Fruit fly (Drosophila melanogaster): Measurements from ENCODE around the gene Spn28Dc.

Spn28Dc gene

dm6 chr2L:7993984-7994854, 12.8 kb downstream of the Spn28Dc start, which contains the start of gene pes:
Gene pes (minus strand): TSS chr2L:7994184.
- peak; percentile 89 for TF ChIP-seq CG6792 (GFP tag; optimal IDR thresholded peaks at IDR 0.05)
- TF ChIP-seq CG16779 (tag; optimal IDR thresholded peaks at IDR 0.05), result peak; percentile 81
- TF ChIP-seq Eip78C (GFP tag), result peak; percentile 99
- TF ChIP-seq Smox (GFP tag; optimal IDR thresholded peaks at IDR 0.05), result peak; percentile 31
- peak; percentile 84 for TF ChIP-seq fd85E (GFP tag; optimal IDR thresholded peaks at IDR 0.05)
- peak; percentile 22 for TF ChIP-seq Hr39 (GFP tag; optimal IDR thresholded peaks at IDR 0.05)
- peak; percentile 91 for TF ChIP-seq Sox14 (GFP tag; optimal IDR thresholded peaks at IDR 0.05)
- peak; percentile 89 for TF ChIP-seq CG11762 (GFP tag; optimal IDR thresholded peaks at IDR 0.05; ENCODE audit: insufficient read depth)
- TF ChIP-seq lz (GFP tag; optimal IDR thresholded peaks at IDR 0.05), result peak; percentile 29
- TF ChIP-seq CG7368 (GFP tag; optimal IDR thresholded peaks at IDR 0.05), result peak; percentile 86
- peak in 1 of 2 experiments; percentile 71 for TF ChIP-seq salr (GFP tag; optimal IDR thresholded peaks at IDR 0.05)
- TF ChIP-seq CG3919 (GFP tag; optimal IDR thresholded peaks at IDR 0.05), result peak; percentile 94
- TF ChIP-seq dac (GFP tag; optimal IDR thresholded peaks at IDR 0.05), result peak; percentile 34
- peak; percentile 10 for TF ChIP-seq OdsH (GFP tag; optimal IDR thresholded peaks at IDR 0.05)
- peak; percentile 53 for TF ChIP-seq vri (GFP tag; optimal IDR thresholded peaks at IDR 0.05)
- peak; percentile 98 for TF ChIP-seq svp (GFP tag)
- peak; percentile 51 for TF ChIP-seq CG10631 (GFP tag; optimal IDR thresholded peaks at IDR 0.05)
- peak; percentile 91 for TF ChIP-seq CG6276 (GFP tag; optimal IDR thresholded peaks at IDR 0.05)
- TF ChIP-seq CG8119 (GFP tag; IDR thresholded peaks at IDR 0.05), result no peak
- TF ChIP-seq Lpt (GFP tag; optimal IDR thresholded peaks at IDR 0.05), result peak; percentile 82
- peak; percentile 93 for TF ChIP-seq acj6 (GFP tag; optimal IDR thresholded peaks at IDR 0.05)
- TF ChIP-seq pdm3 (GFP tag; optimal IDR thresholded peaks at IDR 0.05), result peak; percentile 10
- peak; percentile 94 for TF ChIP-seq CG6808 (GFP tag; optimal IDR thresholded peaks at IDR 0.05)
- peak; percentile 89 for TF ChIP-seq eg (GFP tag; IDR thresholded peaks at IDR 0.05)
- TF ChIP-seq Met (GFP tag; optimal IDR thresholded peaks at IDR 0.05), result peak; percentile 95
- TF ChIP-seq Gug (GFP tag; IDR thresholded peaks at IDR 0.05), result peak; percentile 92
- peak; percentile 93 for TF ChIP-seq Eip93F (GFP tag; optimal IDR thresholded peaks at IDR 0.05)
- no peak for TF ChIP-seq Sox15 (GFP tag; optimal IDR thresholded peaks at IDR 0.05)
- TF ChIP-seq CG11294 (GFP tag; IDR thresholded peaks at IDR 0.05), result peak; percentile 88
- peak; percentile 89 for TF ChIP-seq CG32006 (GFP tag; optimal IDR thresholded peaks at IDR 0.05)
- TF ChIP-seq ss (GFP tag; optimal IDR thresholded peaks at IDR 0.05), result peak; percentile 92 to 96
- no peak for TF ChIP-seq Ets21C (GFP tag; optimal IDR thresholded peaks at IDR 0.05)
- peak; percentile 95 for TF ChIP-seq Eip75B (GFP tag; optimal IDR thresholded peaks at IDR 0.05)
- peak; percentile 88 for TF ChIP-seq CG8319 (GFP tag; optimal IDR thresholded peaks at IDR 0.05)
- TF ChIP-seq Ets96B (tag; optimal IDR thresholded peaks at IDR 0.05), result peak; percentile 81
- peak; percentile 96 for TF ChIP-seq fkh (GFP tag; optimal IDR thresholded peaks at IDR 0.05)
- peak; percentile 92 for TF ChIP-seq CG11902 (GFP tag; optimal IDR thresholded peaks at IDR 0.05)
- peak; percentile 84 for TF ChIP-seq Blimp-1 (GFP tag; optimal IDR thresholded peaks at IDR 0.05)
- TF ChIP-seq topi (GFP tag; optimal IDR thresholded peaks at IDR 0.05), result peak; percentile 96
- peak; percentile 69 for TF ChIP-seq CG4318 (GFP tag; optimal IDR thresholded peaks at IDR 0.05)
- TF ChIP-seq achi (GFP tag; optimal IDR thresholded peaks at IDR 0.05), result peak; percentile 42
- TF ChIP-seq CG31627 (GFP tag; optimal IDR thresholded peaks at IDR 0.05), result peak; percentile 88
- TF ChIP-seq CG9139 (GFP tag; optimal IDR thresholded peaks at IDR 0.05), result peak; percentile 89
- peak; percentile 64 for TF ChIP-seq CG15336 (GFP tag; IDR thresholded peaks at IDR 0.05)
- peak; percentile 80 for TF ChIP-seq CG3032 (tag; optimal IDR thresholded peaks at IDR 0.05)
- peak; percentile 87 for TF ChIP-seq CG6163 (GFP tag; IDR thresholded peaks at IDR 0.05)
- peak; percentile 78 for TF ChIP-seq CG34406 (GFP tag; optimal IDR thresholded peaks at IDR 0.05)
- TF ChIP-seq Hr38 (GFP tag; optimal IDR thresholded peaks at IDR 0.05), result no peak
- peak; percentile 93 for TF ChIP-seq Hr4 (GFP tag; optimal IDR thresholded peaks at IDR 0.05)
- peak; percentile 82 for TF ChIP-seq Sox102F (GFP tag; optimal IDR thresholded peaks at IDR 0.05)
